Fruit fly (Drosophila melanogaster) whole organism, embryonic: ENCODE data around the gene Dic61B.
A peak's percentile ranks its signal among the peaks of the same experiment; 100 is the strongest.

Source experiments
- Awh ChIP-seq: fragments of 200-800 bp; sonication (Bioruptor generic); IDR thresholded peaks from 2 replicates; pipeline ENCODE4, ENCODE4 v1.3.6; 2022; ENCODE audit warnings: missing biosample characterization, missing genetic modification characterization
- BtbVII ChIP-seq: fragments of 200-800 bp; sonication (Bioruptor generic); optimal IDR thresholded peaks from 3 replicates; lab custom pipeline; 2017; ENCODE audit warnings: missing biosample characterization, mild to moderate bottlenecking, missing genetic modification characterization
- CG10543 ChIP-seq: fragments of 200-800 bp; sonication (Bioruptor generic); optimal IDR thresholded peaks from 3 replicates; lab custom pipeline; 2017; ENCODE audit warnings: missing biosample characterization, mild to moderate bottlenecking, missing genetic modification characterization, moderate library complexity
- CG11696 ChIP-seq: fragments of 200-800 bp; sonication (Bioruptor generic); IDR thresholded peaks from 2 replicates; pipeline ENCODE4 v1.3.6; 2022; ENCODE audit warnings: missing biosample characterization, missing genetic modification characterization
- CG12391 ChIP-seq: fragments of 200-800 bp; sonication (Bioruptor generic); optimal IDR thresholded peaks from 3 replicates; lab custom pipeline; 2018; ENCODE audit warnings: missing biosample characterization, mild to moderate bottlenecking, missing genetic modification characterization, moderate library complexity
- CG12769 ChIP-seq: fragments of 200-800 bp; sonication (Bioruptor generic); optimal IDR thresholded peaks from 2 replicates; lab custom pipeline; 2019; ENCODE audit warnings: missing biosample characterization, mild to moderate bottlenecking, missing genetic modification characterization, moderate library complexity
- CG13775 ChIP-seq: fragments of 200-800 bp; sonication (Bioruptor generic); optimal IDR thresholded peaks from 3 replicates; lab custom pipeline; 2017; ENCODE audit warnings: missing biosample characterization, mild to moderate bottlenecking, missing genetic modification characterization
- CG13894 ChIP-seq: fragments of 200-800 bp; sonication (Bioruptor generic); optimal IDR thresholded peaks from 3 replicates; lab custom pipeline; 2018; ENCODE audit warnings: missing biosample characterization, mild to moderate bottlenecking, missing genetic modification characterization, moderate library complexity
- CG14860 ChIP-seq: fragments of 200-800 bp; sonication (Bioruptor generic); IDR thresholded peaks from 3 replicates; pipeline ENCODE4 v1.3.6; 2022; ENCODE audit warnings: missing biosample characterization, missing genetic modification characterization; ENCODE audit not compliant: partially characterized antibody
- CG15514 ChIP-seq: fragments of 200-800 bp; sonication (Bioruptor generic); optimal IDR thresholded peaks from 3 replicates; lab custom pipeline; 2017; ENCODE audit warnings: missing biosample characterization, missing genetic modification characterization, mild to moderate bottlenecking, moderate library complexity, missing genetic modification reagents
- CG18619 ChIP-seq: fragments of 200-800 bp; sonication (Bioruptor generic); optimal IDR thresholded peaks from 3 replicates; lab custom pipeline; 2017; ENCODE audit warnings: missing biosample characterization, mild to moderate bottlenecking, missing genetic modification characterization
- CG32772 ChIP-seq: fragments of 200-800 bp; sonication (Bioruptor generic); IDR thresholded peaks from 2 replicates; pipeline ENCODE4 v1.3.6; 2022; ENCODE audit warnings: missing biosample characterization, missing genetic modification characterization
- CG4707 ChIP-seq: fragments of 200-800 bp; sonication (Bioruptor generic); optimal IDR thresholded peaks from 2 replicates; lab custom pipeline; 2018; ENCODE audit warnings: missing biosample characterization, mild to moderate bottlenecking, missing genetic modification characterization, moderate library complexity
- CG4730 ChIP-seq: fragments of 200-800 bp; sonication (Bioruptor generic); IDR thresholded peaks from 2 replicates; pipeline ENCODE4 v1.3.6; 2022; ENCODE audit warnings: missing biosample characterization, missing genetic modification characterization
- CG5953 ChIP-seq: fragments of 200-800 bp; sonication (Bioruptor generic); IDR thresholded peaks from 2 replicates; pipeline ENCODE4 v1.3.6; 2022; ENCODE audit warnings: missing biosample characterization, missing genetic modification characterization
- CG9932 ChIP-seq: fragments of 200-800 bp; sonication (Bioruptor generic); IDR thresholded peaks from 2 replicates; pipeline ENCODE4 v1.3.6; 2022; ENCODE audit warnings: missing biosample characterization, missing genetic modification characterization
- Chrac-16 ChIP-seq: fragments of 200-800 bp; sonication (Bioruptor generic); optimal IDR thresholded peaks from 3 replicates; lab custom pipeline; 2016; ENCODE audit warnings: missing biosample characterization, missing genetic modification characterization
- Dll ChIP-seq: fragments of 200-800 bp; sonication (Bioruptor generic); IDR thresholded peaks from 4 replicates; pipeline ENCODE4 v1.3.6; 2022; ENCODE audit warnings: missing biosample characterization, missing genetic modification characterization; ENCODE audit not compliant: partially characterized antibody
- Hey ChIP-seq: fragments of 200-800 bp; sonication (Bioruptor generic); optimal IDR thresholded peaks from 3 replicates; lab custom pipeline; 2018; ENCODE audit warnings: missing biosample characterization, mild to moderate bottlenecking, missing genetic modification characterization
- Lim3 ChIP-seq: fragments of 200-800 bp; sonication (Bioruptor generic); IDR thresholded peaks from 2 replicates; pipeline ENCODE4 v1.3.6; 2022; ENCODE audit warnings: missing biosample characterization, missing genetic modification characterization
- MBD-R2 ChIP-seq: fragments of 200-800 bp; sonication (Bioruptor generic); IDR thresholded peaks from 2 replicates; pipeline ENCODE4 v1.3.6; 2022; ENCODE audit warnings: missing biosample characterization, missing genetic modification characterization
- Med ChIP-seq: fragments of 200-800 bp; sonication (Bioruptor generic); peaks from one replicate; lab custom pipeline; 2016; ENCODE audit warnings: missing biosample characterization, missing genetic modification characterization, mild to moderate bottlenecking, inconsistent platforms, moderate library complexity
- Nf-YA ChIP-seq: fragments of 200-800 bp; sonication (Bioruptor generic); IDR thresholded peaks from 2 replicates; pipeline ENCODE4 v1.3.6; 2022; ENCODE audit warnings: missing biosample characterization, missing genetic modification characterization
- Side ChIP-seq: fragments of 200-800 bp; sonication (Bioruptor generic); optimal IDR thresholded peaks from 2 replicates; lab custom pipeline; 2016; ENCODE audit warnings: missing biosample characterization, missing genetic modification characterization
- Spps ChIP-seq: fragments of 200-800 bp; sonication (Bioruptor generic); optimal IDR thresholded peaks from 2 replicates; lab custom pipeline; 2018; ENCODE audit warnings: missing biosample characterization, mild to moderate bottlenecking, missing genetic modification characterization
- Taf1 ChIP-seq: fragments of 200-800 bp; sonication (Bioruptor generic); IDR thresholded peaks from 2 replicates; pipeline ENCODE4 v1.3.6; 2022; ENCODE audit warnings: missing biosample characterization, missing genetic modification characterization
- Trl ChIP-seq, 3 experiments: fragments of >200 bp in 2 of 3; fragments of 200-800 bp in 1 of 3; sonication (Bioruptor generic) in 1 of 3; optimal IDR thresholded peaks; 2 replicates in 1 of 3; 3 replicates in 2 of 3; lab custom pipeline; 2016 to 2017; ENCODE audit warnings: missing biosample characterization in 1 of 3, missing genetic modification characterization in 1 of 3
- Vsx1 ChIP-seq: fragments of 200-800 bp; sonication (Bioruptor generic); optimal IDR thresholded peaks from 2 replicates; lab custom pipeline; 2017; ENCODE audit warnings: missing biosample characterization, mild to moderate bottlenecking, missing genetic modification characterization, missing genetic modification reagents
- abd-A ChIP-seq: fragments of 200-800 bp; sonication (Bioruptor generic); optimal IDR thresholded peaks from 3 replicates; lab custom pipeline; 2019; ENCODE audit warnings: missing biosample characterization, mild to moderate bottlenecking, missing genetic modification characterization, moderate library complexity
- cad ChIP-seq: fragments of >200 bp; optimal IDR thresholded peaks from 2 replicates; lab custom pipeline; 2017; ENCODE audit warnings: missing biosample characterization, missing genetic modification characterization
- chn ChIP-seq: fragments of 200-800 bp; sonication (Bioruptor generic); optimal IDR thresholded peaks from 2 replicates; lab custom pipeline; 2016; ENCODE audit warnings: missing biosample characterization, missing genetic modification characterization
- croc ChIP-seq: fragments of 200-800 bp; sonication (Bioruptor generic); conservative IDR thresholded peaks from 3 replicates; pipeline ENCODE4 v1.3.6; 2022; ENCODE audit warnings: missing biosample characterization, missing genetic modification characterization
- disco-r ChIP-seq: fragments of 200-800 bp; sonication (Bioruptor generic); optimal IDR thresholded peaks from 2 replicates; lab custom pipeline; 2016; ENCODE audit warnings: missing biosample characterization, missing genetic modification characterization
- ems ChIP-seq: fragments of 200-800 bp; sonication (Bioruptor generic); optimal IDR thresholded peaks from 3 replicates; lab custom pipeline; 2016; ENCODE audit warnings: missing biosample characterization, missing genetic modification characterization
- exex ChIP-seq: fragments of 200-800 bp; sonication (Bioruptor generic); optimal IDR thresholded peaks from 4 replicates; lab custom pipeline; 2018; ENCODE audit warnings: missing biosample characterization, mild to moderate bottlenecking, missing genetic modification characterization, moderate library complexity
- fd3F ChIP-seq: fragments of 200-800 bp; sonication (Bioruptor generic); optimal IDR thresholded peaks from 2 replicates; lab custom pipeline; 2018; ENCODE audit warnings: missing biosample characterization, mild to moderate bottlenecking, missing genetic modification characterization, moderate library complexity
- gce ChIP-seq: fragments of 200-800 bp; sonication (Bioruptor generic); IDR thresholded peaks from 3 replicates; pipeline ENCODE4 v1.3.6; 2022; ENCODE audit warnings: missing biosample characterization, missing genetic modification characterization
- hth ChIP-seq: fragments of >200 bp; optimal IDR thresholded peaks from 2 replicates; lab custom pipeline; 2017; ENCODE audit warnings: inconsistent platforms
- jumu ChIP-seq: fragments of 200-800 bp; sonication (Bioruptor generic); optimal IDR thresholded peaks from 3 replicates; lab custom pipeline; 2016; ENCODE audit warnings: missing biosample characterization, missing genetic modification characterization
- oc ChIP-seq: fragments of 200-800 bp; sonication (Bioruptor generic); optimal IDR thresholded peaks from 2 replicates; lab custom pipeline; 2018; ENCODE audit warnings: missing biosample characterization, mild to moderate bottlenecking, missing genetic modification characterization, moderate library complexity
- pan ChIP-seq, 4 experiments: fragments of >200 bp in 3 of 4; fragments of 200-800 bp in 1 of 4; sonication (Bioruptor generic) in 1 of 4; optimal IDR thresholded peaks in 3 of 4; IDR thresholded peaks in 1 of 4; 2 replicates each; pipeline versions ENCODE4 v1.3.6 to Lab custom; 2017 to 2022; ENCODE audit warnings: missing biosample characterization in 2 of 4, missing genetic modification characterization in 2 of 4, mixed read lengths in 1 of 4
- peb ChIP-seq: fragments of 200-800 bp; sonication (Bioruptor generic); IDR thresholded peaks from 2 replicates; pipeline ENCODE4 v1.3.6; 2022; ENCODE audit warnings: missing biosample characterization, missing genetic modification characterization
- prd ChIP-seq, 3 experiments: fragments of >200 bp in 2 of 3; fragments of 200-800 bp in 1 of 3; sonication (Bioruptor generic) in 1 of 3; optimal IDR thresholded peaks in 2 of 3; IDR thresholded peaks in 1 of 3; 2 replicates in 2 of 3; 3 replicates in 1 of 3; pipeline versions ENCODE4 v1.3.6 to Lab custom; 2017 to 2022; ENCODE audit warnings: missing biosample characterization in 1 of 3, missing genetic modification characterization in 1 of 3
- scrt ChIP-seq: fragments of 200-800 bp; sonication (Bioruptor generic); optimal IDR thresholded peaks from 2 replicates; lab custom pipeline; 2018; ENCODE audit warnings: missing biosample characterization, mild to moderate bottlenecking, missing genetic modification characterization, moderate library complexity
- sd ChIP-seq: fragments of 200-800 bp; sonication (Bioruptor generic); optimal IDR thresholded peaks from 3 replicates; lab custom pipeline; 2018; ENCODE audit warnings: missing biosample characterization, mild to moderate bottlenecking, missing genetic modification characterization, moderate library complexity
- vvl ChIP-seq: fragments of 200-800 bp; sonication (Bioruptor generic); IDR thresholded peaks from 2 replicates; pipeline ENCODE4 v1.3.6; 2022; ENCODE audit warnings: missing biosample characterization, missing genetic modification characterization
- zen ChIP-seq: fragments of 200-800 bp; sonication (Bioruptor generic); optimal IDR thresholded peaks from 3 replicates; lab custom pipeline; 2018; ENCODE audit warnings: missing biosample characterization, mild to moderate bottlenecking, missing genetic modification characterization, moderate library complexity
- zfh1 ChIP-seq: fragments of 200-800 bp; sonication (Bioruptor generic); IDR thresholded peaks from 3 replicates; pipeline ENCODE4 v1.3.6; 2022; ENCODE audit warnings: missing biosample characterization, missing genetic modification characterization

Gene Dic61B

DNA sequence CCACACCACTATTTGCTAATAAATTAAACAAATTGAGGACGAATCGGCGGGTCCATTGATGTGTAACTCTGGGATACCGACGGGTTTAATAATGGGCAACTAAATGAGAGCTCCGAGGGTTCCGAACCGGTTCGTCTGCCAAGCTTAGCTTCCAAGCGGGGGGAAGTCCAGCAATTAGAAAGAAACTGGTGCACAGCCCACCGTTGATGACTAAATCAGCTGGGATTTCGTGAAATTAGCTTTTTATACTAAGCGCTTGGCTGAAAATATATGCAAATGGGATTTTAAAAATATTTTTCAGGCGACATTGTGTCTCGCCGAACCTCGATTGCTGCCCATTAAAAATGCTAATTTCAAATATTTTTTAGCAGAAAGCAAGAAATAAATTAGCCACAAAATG lies 24.9 kb downstream of the Dic61B start:
- peak; percentile 64; the same call in 1 of the 2 replicates for TF ChIP-seq vvl (GFP tag; lab: Robert Waterston, UW)
- TF ChIP-seq chn (GFP tag; lab: Kevin White, UChicago): no peak
- peak; percentile 30 for TF ChIP-seq oc (tag; lab: Kevin White, UChicago)
- TF ChIP-seq CG4730: no peak
- no peak for TF ChIP-seq gce (GFP tag; lab: Robert Waterston, UW)
- no peak for TF ChIP-seq exex
- no peak for TF ChIP-seq zfh1 (GFP tag; lab: Robert Waterston, UW)
- peak; percentile 60 for TF ChIP-seq CG12769
- peak; percentile 60 for TF ChIP-seq abd-A (tag; lab: Kevin White, UChicago)
- TF ChIP-seq Med: peak; percentile 39
- no peak for TF ChIP-seq pan (optimal IDR thresholded peaks at IDR 0.05; lab: Kevin White, UChicago)
- peak in 1 of 2 experiments; percentile 27 for TF ChIP-seq pan (GFP tag; optimal IDR thresholded peaks at IDR 0.05 in 1 of 2, IDR thresholded peaks at IDR 0.05 in 1 of 2)
- TF ChIP-seq Awh: peak; percentile 81
- peak; percentile 26 for TF ChIP-seq Vsx1 (GFP tag; lab: Kevin White, UChicago)
- TF ChIP-seq jumu (GFP tag; lab: Kevin White, UChicago): no peak
- TF ChIP-seq Nf-YA: no peak
- TF ChIP-seq CG11696: no peak
- TF ChIP-seq CG5953 (GFP tag; lab: Robert Waterston, UW): no peak
- TF ChIP-seq CG14860: no peak
- no peak for TF ChIP-seq CG18619 (GFP tag; lab: Kevin White, UChicago)
- TF ChIP-seq sd (tag; lab: Kevin White, UChicago): peak; percentile 47
- no peak for TF ChIP-seq MBD-R2 (GFP tag; lab: Robert Waterston, UW)

DNA sequence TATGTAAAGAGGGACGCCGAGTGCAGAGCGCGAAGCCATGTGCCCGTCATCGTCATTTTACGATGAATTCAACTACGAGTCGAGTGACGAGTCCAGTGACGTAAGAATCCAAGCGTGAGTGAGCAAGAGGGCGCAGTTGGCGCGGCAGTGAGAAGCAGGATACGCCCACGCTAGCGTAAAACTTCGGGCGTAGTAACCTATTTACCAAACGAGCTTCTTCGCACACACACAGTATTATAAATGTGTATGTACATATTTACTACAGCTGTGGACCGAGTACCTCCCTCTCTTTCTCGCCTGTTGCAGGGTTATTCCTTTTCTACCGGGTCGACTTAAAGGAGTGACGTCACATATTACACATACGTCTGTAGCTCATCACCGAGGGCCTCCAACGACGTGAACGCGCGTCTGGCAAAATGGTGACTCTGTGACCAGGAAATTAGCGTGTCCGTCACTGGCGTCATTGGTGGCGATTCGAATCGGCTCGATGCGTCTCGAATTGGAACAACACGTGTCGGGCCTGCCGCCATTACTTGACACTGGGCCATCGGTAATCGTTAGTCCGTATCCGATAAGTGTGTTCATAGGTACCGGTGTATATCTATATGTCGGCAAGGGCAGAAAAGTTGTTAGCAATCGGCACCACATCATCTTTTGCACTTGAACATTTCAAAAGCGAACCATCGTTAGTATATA lies 28.5 kb downstream of the Dic61B start:
- TF ChIP-seq CG9932 (GFP tag; lab: Robert Waterston, UW) (no peak), prd (optimal IDR thresholded peaks at IDR 0.05; lab: Kevin White, UChicago) (no peak), prd (GFP tag; IDR thresholded peaks at IDR 0.05; lab: Robert Waterston, UW) (peak; percentile 45; the same call in 1 of the 3 replicates), zen (peak; percentile 11), Dll (GFP tag; lab: Robert Waterston, UW) (no peak), Taf1 (no peak), cad (no peak), Lim3 (GFP tag; lab: Robert Waterston, UW) (no peak), Side (no peak), oc (tag; lab: Kevin White, UChicago) (no peak), peb (GFP tag; lab: Robert Waterston, UW) (no peak), CG15514 (GFP tag; lab: Kevin White, UChicago) (no peak), croc (GFP tag; lab: Robert Waterston, UW) (no peak), CG4707 (GFP tag; lab: Kevin White, UChicago) (no peak), CG10543 (GFP tag; lab: Kevin White, UChicago) (peak; percentile 57), CG32772 (GFP tag; lab: Robert Waterston, UW) (no peak), CG13775 (no peak), Spps (no peak), scrt (GFP tag; lab: Kevin White, UChicago) (peak; percentile 78), Trl (optimal IDR thresholded peaks at IDR 0.05; lab: Kevin White, UChicago) (no peak), Trl (GFP tag; optimal IDR thresholded peaks at IDR 0.05; lab: Kevin White, UChicago) (no peak), Hey (tag; lab: Kevin White, UChicago) (peak; percentile 52), CG13894 (tag; lab: Kevin White, UChicago) (peak; percentile 40), disco-r (no peak), BtbVII (peak; percentile 50), hth (lab: Kevin White, UChicago) (no peak), Chrac-16 (no peak), CG12391 (tag; lab: Kevin White, UChicago) (no peak), fd3F (GFP tag; lab: Kevin White, UChicago) (no peak), ems (GFP tag; lab: Kevin White, UChicago) (no peak)
